Worm (Caenorhabditis elegans) whole organism, L1 larva: ENCODE measurements around the gene C28F5.1.

ENCODE experiments used
- ama-1 ChIP-seq: fragments of 150-350 bp; optimal IDR thresholded peaks from 2 replicates; lab custom pipeline; 2014
- elt-2 ChIP-seq: sonication (generic microtip); optimal IDR thresholded peaks from 2 replicates; lab custom pipeline; 2016; ENCODE audit warnings: missing genetic modification characterization, mild to moderate bottlenecking, inconsistent platforms, missing compliant biosample characterization, missing genetic modification reagents
- mdl-1 ChIP-seq, 2 experiments: fragments of 150-350 bp; optimal IDR thresholded peaks; 2 replicates each; lab custom pipeline; 2014 to 2017; ENCODE audit warnings: missing biosample characterization in 2 of 2, missing genetic modification characterization in 2 of 2, inconsistent platforms in 1 of 2

- TF ChIP-seq mdl-1 (tag; optimal IDR thresholded peaks at IDR 0.05; lab: Kevin White, UChicago) (no peak), elt-2 (tag; lab: Kevin White, UChicago) (no peak), ama-1 (lab: Kevin White, UChicago) (no peak)
These were observed at the start of gene C28F5.1 for ce11 chrII:7505005-7505404.
